Fruit fly (Drosophila melanogaster) whole organism, embryonic: ENCODE results near the gene Ppox.

Experiments used
- Adf1 ChIP-seq: fragments of 200-800 bp; sonication (Bioruptor generic); IDR thresholded peaks from 2 replicates; pipeline ENCODE4 v1.3.6; 2022; ENCODE audit warnings: missing biosample characterization, missing genetic modification characterization
- Antp ChIP-seq: fragments of 200-800 bp; sonication (Bioruptor generic); optimal IDR thresholded peaks from 3 replicates; lab custom pipeline; 2016; ENCODE audit warnings: missing biosample characterization, missing genetic modification characterization
- B-H1 ChIP-seq: fragments of 200-800 bp; sonication (Bioruptor generic); IDR thresholded peaks from 3 replicates; pipeline ENCODE4 v1.3.6; 2022; ENCODE audit warnings: missing biosample characterization, missing genetic modification characterization
- Bdp1 ChIP-seq: fragments of 200-800 bp; sonication (Bioruptor generic); optimal IDR thresholded peaks from 3 replicates; lab custom pipeline; 2016; ENCODE audit warnings: missing biosample characterization, missing genetic modification characterization
- CG10959 ChIP-seq: fragments of 200-800 bp; sonication (Bioruptor generic); IDR thresholded peaks from 2 replicates; pipeline ENCODE4 v1.3.6; 2022; ENCODE audit warnings: missing biosample characterization, missing genetic modification characterization
- CG11696 ChIP-seq: fragments of 200-800 bp; sonication (Bioruptor generic); IDR thresholded peaks from 2 replicates; pipeline ENCODE4 v1.3.6; 2022; ENCODE audit warnings: missing biosample characterization, missing genetic modification characterization
- CG1233 ChIP-seq: fragments of 200-800 bp; sonication (Bioruptor generic); optimal IDR thresholded peaks from 4 replicates; lab custom pipeline; 2018; ENCODE audit warnings: missing biosample characterization, mild to moderate bottlenecking, missing genetic modification characterization
- CG12659 ChIP-seq: fragments of 200-800 bp; sonication (Bioruptor generic); optimal IDR thresholded peaks from 3 replicates; lab custom pipeline; 2017; ENCODE audit warnings: mild to moderate bottlenecking, missing biosample characterization, missing genetic modification reagents, missing genetic modification characterization
- CG12769 ChIP-seq: fragments of 200-800 bp; sonication (Bioruptor generic); optimal IDR thresholded peaks from 2 replicates; lab custom pipeline; 2019; ENCODE audit warnings: missing biosample characterization, mild to moderate bottlenecking, missing genetic modification characterization, moderate library complexity
- CG15514 ChIP-seq: fragments of 200-800 bp; sonication (Bioruptor generic); optimal IDR thresholded peaks from 3 replicates; lab custom pipeline; 2017; ENCODE audit warnings: missing biosample characterization, missing genetic modification characterization, mild to moderate bottlenecking, moderate library complexity, missing genetic modification reagents
- CG17328 ChIP-seq: fragments of 200-800 bp; sonication (Bioruptor generic); IDR thresholded peaks from 2 replicates; pipeline ENCODE4 v1.3.6; 2022; ENCODE audit warnings: missing biosample characterization, missing genetic modification characterization
- CG18764 ChIP-seq: fragments of 200-800 bp; sonication (Bioruptor generic); optimal IDR thresholded peaks from 3 replicates; lab custom pipeline; 2016; ENCODE audit warnings: missing biosample characterization, missing genetic modification characterization
- CG2120 ChIP-seq: fragments of 200-800 bp; sonication (Bioruptor generic); optimal IDR thresholded peaks from 3 replicates; lab custom pipeline; 2016; ENCODE audit warnings: missing biosample characterization, missing genetic modification characterization
- CG2202 ChIP-seq: fragments of 200-800 bp; sonication (Bioruptor generic); optimal IDR thresholded peaks from 2 replicates; lab custom pipeline; 2018; ENCODE audit warnings: missing biosample characterization, mild to moderate bottlenecking, missing genetic modification characterization
- CG34422 ChIP-seq: fragments of 200-800 bp; sonication (Bioruptor generic); IDR thresholded peaks from 3 replicates; pipeline ENCODE4 v1.3.6; 2022; ENCODE audit warnings: missing biosample characterization, missing genetic modification characterization
- CG3847 ChIP-seq: fragments of 200-800 bp; sonication (Bioruptor generic); IDR thresholded peaks from 2 replicates; pipeline ENCODE4 v1.3.6; 2022; ENCODE audit warnings: missing biosample characterization, missing genetic modification characterization
- CG4282 ChIP-seq: fragments of 200-800 bp; sonication (Bioruptor generic); optimal IDR thresholded peaks from 2 replicates; lab custom pipeline; 2016; ENCODE audit warnings: missing biosample characterization, missing genetic modification characterization
- CG43689 ChIP-seq: fragments of 200-800 bp; sonication (Bioruptor generic); IDR thresholded peaks from 2 replicates; pipeline ENCODE4 v1.3.6; 2022; ENCODE audit warnings: missing biosample characterization, missing genetic modification characterization
- CG4820 ChIP-seq: fragments of 200-800 bp; sonication (Bioruptor generic); optimal IDR thresholded peaks from 3 replicates; lab custom pipeline; 2016; ENCODE audit warnings: missing biosample characterization, missing genetic modification characterization
- CG7556 ChIP-seq: fragments of 200-800 bp; sonication (Bioruptor generic); optimal IDR thresholded peaks from 2 replicates; lab custom pipeline; 2017; ENCODE audit warnings: missing biosample characterization, mild to moderate bottlenecking, missing genetic modification characterization
- Doc2 ChIP-seq: fragments of 200-800 bp; sonication (Bioruptor generic); IDR thresholded peaks from 2 replicates; pipeline ENCODE4 v1.3.6; 2022; ENCODE audit warnings: missing biosample characterization, missing genetic modification characterization
- Dref ChIP-seq: fragments of 200-800 bp; sonication (Bioruptor generic); IDR thresholded peaks from 2 replicates; pipeline ENCODE4 v1.3.6; 2022; ENCODE audit warnings: missing biosample characterization, missing genetic modification characterization
- E2f1 ChIP-seq: fragments of 200-800 bp; sonication (Bioruptor generic); IDR thresholded peaks from 2 replicates; pipeline ENCODE4 v1.3.6; 2022; ENCODE audit warnings: missing biosample characterization, missing genetic modification characterization
- Ets97D ChIP-seq: fragments of 200-800 bp; sonication (Bioruptor generic); optimal IDR thresholded peaks from 3 replicates; lab custom pipeline; 2016; ENCODE audit warnings: missing biosample characterization, missing genetic modification characterization
- Hmr ChIP-seq: fragments of 200-800 bp; sonication (Bioruptor generic); optimal IDR thresholded peaks from 3 replicates; lab custom pipeline; 2017; ENCODE audit warnings: mild to moderate bottlenecking, missing biosample characterization, missing genetic modification reagents, missing genetic modification characterization
- Lim3 ChIP-seq: fragments of 200-800 bp; sonication (Bioruptor generic); IDR thresholded peaks from 2 replicates; pipeline ENCODE4 v1.3.6; 2022; ENCODE audit warnings: missing biosample characterization, missing genetic modification characterization
- Rfx ChIP-seq: fragments of 200-800 bp; sonication (Bioruptor generic); IDR thresholded peaks from 2 replicates; pipeline ENCODE4 v1.3.6; 2022; ENCODE audit warnings: missing biosample characterization, missing genetic modification characterization
- Sin3A ChIP-seq: fragments of >200 bp; optimal IDR thresholded peaks from 2 replicates; lab custom pipeline; 2018
- Six4 ChIP-seq: fragments of 200-800 bp; sonication (Bioruptor generic); optimal IDR thresholded peaks from 2 replicates; lab custom pipeline; 2016; ENCODE audit warnings: missing biosample characterization, missing genetic modification characterization
- Sry-δ ChIP-seq: fragments of 200-800 bp; sonication (Bioruptor generic); optimal IDR thresholded peaks from 2 replicates; lab custom pipeline; 2016; ENCODE audit warnings: missing biosample characterization, missing genetic modification characterization
- bbx ChIP-seq: fragments of 200-800 bp; sonication (Bioruptor generic); IDR thresholded peaks from 2 replicates; pipeline ENCODE4 v1.3.6; 2022; ENCODE audit warnings: missing biosample characterization, missing genetic modification characterization; ENCODE audit not compliant: partially characterized antibody
- crp ChIP-seq, 2 experiments: fragments of 200-800 bp; sonication (Bioruptor generic); optimal IDR thresholded peaks; 2 replicates in 1 of 2; 3 replicates in 1 of 2; lab custom pipeline; 2017; ENCODE audit warnings: missing biosample characterization in 2 of 2, missing genetic modification characterization in 2 of 2, mild to moderate bottlenecking in 1 of 2, moderate library complexity in 1 of 2
- ewg ChIP-seq: fragments of 200-800 bp; sonication (Bioruptor generic); optimal IDR thresholded peaks from 3 replicates; lab custom pipeline; 2017; ENCODE audit warnings: mild to moderate bottlenecking, missing biosample characterization, missing genetic modification reagents, missing genetic modification characterization
- gsb ChIP-seq: fragments of 200-800 bp; sonication (Bioruptor generic); IDR thresholded peaks from 2 replicates; pipeline ENCODE4 v1.3.6; 2022; ENCODE audit warnings: missing biosample characterization, missing genetic modification characterization
- gsb-n ChIP-seq: fragments of 200-800 bp; sonication (Bioruptor generic); optimal IDR thresholded peaks from 3 replicates; lab custom pipeline; 2018; ENCODE audit warnings: missing biosample characterization, mild to moderate bottlenecking, missing genetic modification characterization
- inv ChIP-seq: fragments of 200-800 bp; sonication (Bioruptor generic); IDR thresholded peaks from 2 replicates; pipeline ENCODE4 v1.3.6; 2022; ENCODE audit warnings: missing biosample characterization, missing genetic modification characterization; ENCODE audit not compliant: partially characterized antibody
- lbe ChIP-seq: fragments of 200-800 bp; sonication (Bioruptor generic); optimal IDR thresholded peaks from 2 replicates; lab custom pipeline; 2016; ENCODE audit warnings: missing biosample characterization, mild to moderate bottlenecking, missing genetic modification characterization
- lilli ChIP-seq: fragments of 200-800 bp; sonication (Bioruptor generic); optimal IDR thresholded peaks from 3 replicates; lab custom pipeline; 2016; ENCODE audit warnings: missing biosample characterization, missing genetic modification characterization
- nmo ChIP-seq: fragments of 200-800 bp; sonication (Bioruptor generic); optimal IDR thresholded peaks from 2 replicates; lab custom pipeline; 2018; ENCODE audit warnings: missing biosample characterization, mild to moderate bottlenecking, missing genetic modification characterization, moderate library complexity
- peb ChIP-seq: fragments of 200-800 bp; sonication (Bioruptor generic); IDR thresholded peaks from 2 replicates; pipeline ENCODE4 v1.3.6; 2022; ENCODE audit warnings: missing biosample characterization, missing genetic modification characterization
- pnt ChIP-seq: fragments of 200-800 bp; sonication (Bioruptor generic); optimal IDR thresholded peaks from 3 replicates; lab custom pipeline; 2016; ENCODE audit warnings: missing biosample characterization, missing genetic modification characterization
- pum ChIP-seq: fragments of 200-800 bp; sonication (Bioruptor generic); optimal IDR thresholded peaks from 2 replicates; lab custom pipeline; 2016; ENCODE audit warnings: missing biosample characterization, missing genetic modification characterization
- run ChIP-seq: fragments of 200-800 bp; sonication (Bioruptor generic); optimal IDR thresholded peaks from 3 replicates; lab custom pipeline; 2018; ENCODE audit warnings: missing biosample characterization, mild to moderate bottlenecking, missing genetic modification characterization
- scrt ChIP-seq: fragments of 200-800 bp; sonication (Bioruptor generic); optimal IDR thresholded peaks from 2 replicates; lab custom pipeline; 2018; ENCODE audit warnings: missing biosample characterization, mild to moderate bottlenecking, missing genetic modification characterization, moderate library complexity
- sob ChIP-seq: fragments of 200-800 bp; sonication (Bioruptor generic); IDR thresholded peaks from 2 replicates; pipeline ENCODE4 v1.3.6; 2022; ENCODE audit warnings: missing biosample characterization, missing genetic modification characterization
- sqz ChIP-seq: fragments of 200-800 bp; sonication (Bioruptor generic); optimal IDR thresholded peaks from 3 replicates; lab custom pipeline; 2018; ENCODE audit warnings: missing biosample characterization, mild to moderate bottlenecking, missing genetic modification characterization
- ssp ChIP-seq: fragments of 200-800 bp; sonication (Bioruptor generic); IDR thresholded peaks from 2 replicates; pipeline ENCODE4 v1.3.6; 2022; ENCODE audit warnings: missing biosample characterization, missing genetic modification characterization
- tna ChIP-seq: fragments of 200-800 bp; sonication (Bioruptor generic); IDR thresholded peaks from 2 replicates; pipeline ENCODE4 v1.3.6; 2022; ENCODE audit warnings: missing biosample characterization, missing genetic modification characterization; ENCODE audit not compliant: partially characterized antibody
- ttk ChIP-seq: fragments of 200-800 bp; sonication (Bioruptor generic); IDR thresholded peaks from 2 replicates; pipeline ENCODE4 v2.1.2; 2022; ENCODE audit warnings: missing biosample characterization, missing genetic modification characterization
- twi ChIP-seq: fragments of 200-800 bp; optimal IDR thresholded peaks from 2 replicates; lab custom pipeline; 2019; ENCODE audit warnings: missing biosample characterization, mild to moderate bottlenecking, missing genetic modification characterization, moderate library complexity
- wdn ChIP-seq: fragments of 200-800 bp; sonication (Bioruptor generic); IDR thresholded peaks from 2 replicates; pipeline ENCODE4 v1.3.6; 2022; ENCODE audit warnings: missing biosample characterization, missing genetic modification characterization

Gene Ppox

DNA sequence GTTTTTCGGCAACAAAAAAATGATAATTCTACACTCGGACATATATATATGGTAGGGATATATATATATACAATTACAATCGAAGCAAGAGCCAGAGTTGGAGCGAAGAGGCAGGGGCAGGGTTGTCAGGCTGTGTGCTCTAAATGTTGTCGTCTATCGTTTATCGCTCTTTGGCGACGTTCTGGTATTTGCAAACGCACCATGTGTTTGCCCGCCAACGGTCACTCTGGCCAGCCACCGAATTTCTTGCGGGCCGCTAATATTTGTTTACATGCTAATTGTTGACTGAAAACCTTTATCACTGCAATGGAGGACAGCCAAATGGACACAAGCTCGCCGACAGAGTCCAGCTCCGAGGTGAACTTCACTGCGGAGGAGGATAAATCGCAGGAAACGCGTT, 11.7 kb downstream of the Ppox start, which contains the start of the genes puf and ash2 (continued):
- TF ChIP-seq wdn (GFP tag; lab: Robert Waterston, UW) (no peak), bbx (GFP tag; lab: Robert Waterston, UW) (peak; percentile 81), Sin3A (lab: Kevin White, UChicago) (peak; percentile 74), CG15514 (GFP tag; lab: Kevin White, UChicago) (peak; percentile 73), CG3847 (GFP tag; lab: Robert Waterston, UW) (peak; percentile 53), Ets97D (peak; percentile 55), ewg (GFP tag; lab: Kevin White, UChicago) (no peak), nmo (peak; percentile 25), CG2120 (GFP tag; lab: Kevin White, UChicago) (no peak), Rfx (GFP tag; lab: Robert Waterston, UW) (peak; percentile 51), Sry-δ (GFP tag; lab: Kevin White, UChicago) (peak; percentile 65), twi (tag; lab: Kevin White, UChicago) (no peak), Adf1 (GFP tag; lab: Robert Waterston, UW) (peak; percentile 40; the same call in 1 of the 2 replicates), crp (GFP tag; optimal IDR thresholded peaks at IDR 0.05; lab: Kevin White, UChicago) (peak in 1 of 2 experiments; percentile 73), Lim3 (GFP tag; lab: Robert Waterston, UW) (no peak), lbe (GFP tag; lab: Kevin White, UChicago) (no peak), CG34422 (peak; percentile 91), sob (peak; percentile 57), CG11696 (GFP tag; lab: Robert Waterston, UW) (no peak)

DNA sequence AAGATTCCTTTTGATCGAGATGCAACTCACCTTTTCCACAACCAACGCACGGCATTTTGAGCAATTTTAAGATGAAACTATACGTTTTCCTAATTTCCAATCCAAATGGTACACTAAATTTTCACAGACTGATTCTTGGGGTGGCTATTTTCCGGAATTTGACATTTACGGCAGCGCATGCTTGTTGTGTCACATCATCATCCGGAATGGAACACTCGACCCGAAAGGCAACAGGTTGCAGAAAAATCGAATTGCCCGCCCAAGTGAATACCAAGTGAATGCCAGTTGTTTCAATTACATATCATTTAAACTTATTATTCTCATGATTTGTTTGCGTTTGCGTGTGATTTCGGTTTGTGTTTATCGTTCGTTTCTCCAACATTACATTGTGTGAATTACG, 26.7 kb downstream of the Ppox start, which contains the start of gene MtnF:
MtnF (minus strand) TSS at position 209 of the 400 bp plus-strand sequence.
- TF ChIP-seq CG4282 (GFP tag; lab: Kevin White, UChicago) = no peak
- TF ChIP-seq gsb (GFP tag; lab: Robert Waterston, UW) = no peak
- TF ChIP-seq pnt = no peak
- no peak for TF ChIP-seq inv
- no peak for TF ChIP-seq lilli
- no peak for TF ChIP-seq E2f1 (GFP tag; lab: Robert Waterston, UW)
- no peak for TF ChIP-seq CG12659 (GFP tag; lab: Kevin White, UChicago)
- TF ChIP-seq Six4 (GFP tag; lab: Kevin White, UChicago) = no peak
- TF ChIP-seq scrt (GFP tag; lab: Kevin White, UChicago) = peak; percentile 93
- TF ChIP-seq CG18764 (GFP tag; lab: Kevin White, UChicago) = no peak
- no peak for TF ChIP-seq Doc2 (GFP tag; lab: Robert Waterston, UW)
- TF ChIP-seq CG4820 (GFP tag; lab: Kevin White, UChicago) = no peak
- no peak for TF ChIP-seq B-H1 (GFP tag; lab: Robert Waterston, UW)
- TF ChIP-seq CG12769 (tag; lab: Kevin White, UChicago) = no peak
- no peak for TF ChIP-seq sqz
- TF ChIP-seq ewg (GFP tag; lab: Kevin White, UChicago) = peak; percentile 69
- TF ChIP-seq Antp (GFP tag; lab: Kevin White, UChicago) = no peak

DNA sequence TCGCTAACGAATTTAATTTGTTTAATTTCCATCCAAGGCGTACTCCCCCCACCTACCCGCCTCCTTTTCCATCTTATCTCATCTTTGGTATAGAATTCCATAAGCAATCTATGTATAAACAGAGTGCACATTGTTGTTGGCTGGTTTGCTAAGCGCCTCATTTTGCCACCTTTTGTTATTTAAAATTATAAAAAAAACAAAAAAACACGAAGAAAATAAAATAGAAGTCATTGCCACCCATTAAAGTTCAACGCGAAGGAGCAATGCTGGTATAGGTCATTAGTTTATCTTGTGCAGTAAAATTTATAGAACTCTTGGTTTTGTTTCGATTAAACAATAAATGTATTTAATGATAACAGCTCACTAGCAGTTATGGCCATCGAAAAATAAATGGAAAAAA, 27.3 kb downstream of the Ppox start:
- no peak for TF ChIP-seq Hmr
- no peak for TF ChIP-seq CG17328 (GFP tag; lab: Robert Waterston, UW)
- TF ChIP-seq Dref (GFP tag; lab: Robert Waterston, UW) = no peak
- no peak for TF ChIP-seq CG43689 (GFP tag; lab: Robert Waterston, UW)
- TF ChIP-seq Lim3 (GFP tag; lab: Robert Waterston, UW) = no peak
- TF ChIP-seq tna (GFP tag; lab: Robert Waterston, UW) = no peak
- TF ChIP-seq CG2202 = no peak
- TF ChIP-seq ttk (GFP tag; lab: Robert Waterston, UW) = no peak
- TF ChIP-seq CG1233 (GFP tag; lab: Kevin White, UChicago) = no peak
- TF ChIP-seq CG10959 = no peak
- no peak for TF ChIP-seq run (tag; lab: Kevin White, UChicago)
- no peak for TF ChIP-seq bbx (GFP tag; lab: Robert Waterston, UW)
- TF ChIP-seq pum (GFP tag; lab: Kevin White, UChicago) = no peak
- no peak for TF ChIP-seq CG7556 (GFP tag; lab: Kevin White, UChicago)
- no peak for TF ChIP-seq ssp (GFP tag; lab: Robert Waterston, UW)
- no peak for TF ChIP-seq Bdp1
- no peak for TF ChIP-seq peb (GFP tag; lab: Robert Waterston, UW)
- no peak for TF ChIP-seq Ets97D
- TF ChIP-seq gsb-n (tag; lab: Kevin White, UChicago) = no peak
